Worm (Caenorhabditis elegans) whole organism, L1 larva: Measurements from ENCODE around the gene aptf-2.

Source experiments
- isw-1 ChIP-seq: fragments of 200-800 bp; sonication (Bioruptor generic); IDR thresholded peaks from 2 replicates; pipeline ENCODE4 v1.3.6; 2022; ENCODE audit warnings: missing genetic modification characterization, missing compliant biosample characterization
- lin-13 ChIP-seq: fragments of 150-350 bp; optimal IDR thresholded peaks from 2 replicates; lab custom pipeline; 2014; ENCODE audit warnings: missing biosample characterization, missing genetic modification reagents, missing genetic modification characterization
- sup-37 ChIP-seq: fragments of 200-800 bp; sonication (Bioruptor generic); optimal IDR thresholded peaks from 2 replicates; lab custom pipeline; 2018; ENCODE audit warnings: mild to moderate bottlenecking, missing genetic modification characterization, missing compliant biosample characterization

DNA sequence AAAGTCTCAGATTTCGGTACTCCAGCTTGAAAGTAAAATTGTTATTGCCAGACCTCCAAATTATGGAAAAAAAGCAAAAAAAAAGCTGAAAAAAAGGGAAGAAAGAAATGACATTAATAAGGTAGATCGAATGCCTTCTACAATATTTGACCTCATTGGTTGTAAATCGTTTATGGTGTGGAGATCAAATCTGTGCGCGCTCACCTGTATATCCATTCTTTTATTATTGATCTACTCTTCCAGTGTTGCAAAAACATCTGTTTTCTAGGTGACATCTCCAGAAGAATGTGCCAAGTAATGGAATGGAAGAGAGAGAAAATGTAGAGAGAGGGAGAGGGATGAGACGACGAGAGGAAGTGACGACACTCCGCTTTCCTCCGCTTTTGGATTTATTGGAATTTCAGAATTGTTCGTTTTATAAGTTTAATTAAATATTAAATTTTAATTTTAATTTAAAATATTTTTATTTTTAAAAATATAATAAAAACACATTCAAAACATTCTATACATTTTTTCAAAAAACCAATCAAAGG, at the start of gene aptf-2, which contains the start of gene pik-1:
- TF ChIP-seq isw-1 (GFP tag; lab: Robert Waterston, UW) = no peak
- no peak for TF ChIP-seq sup-37
- TF ChIP-seq lin-13 (GFP tag; lab: Kevin White, UChicago) = no peak
